Worm (Caenorhabditis elegans) whole organism, young adult: Measurements from ENCODE around the gene T26H5.11.

ENCODE experiments used
- B0035.1 ChIP-seq: sonication (generic microtip); optimal IDR thresholded peaks from 2 replicates; lab custom pipeline; 2016; ENCODE audit warnings: missing genetic modification characterization, mild to moderate bottlenecking, missing compliant biosample characterization, missing genotype, missing genetic modification reagents
- D2030.7 ChIP-seq: fragments of 200-800 bp; sonication (Bioruptor generic); IDR thresholded peaks from 2 replicates; pipeline ENCODE4 v1.3.6; 2022; ENCODE audit warnings: missing genetic modification reagents, missing genetic modification characterization, missing compliant biosample characterization
- F39B2.1 ChIP-seq: fragments of 200-800 bp; sonication (Bioruptor generic); IDR thresholded peaks from 2 replicates; pipeline ENCODE4 v1.3.6; 2022; ENCODE audit warnings: missing genetic modification reagents, missing genetic modification characterization, missing compliant biosample characterization
- F57A8.1 ChIP-seq: fragments of 200-800 bp; sonication (Bioruptor generic); optimal IDR thresholded peaks from 2 replicates; lab custom pipeline; 2018; ENCODE audit warnings: mild to moderate bottlenecking, missing genetic modification characterization, moderate library complexity, missing compliant biosample characterization
- T07F8.4 ChIP-seq: sonication (generic microtip); optimal IDR thresholded peaks from 2 replicates; lab custom pipeline; 2016; ENCODE audit warnings: mild to moderate bottlenecking, missing genetic modification characterization, moderate library complexity, missing compliant biosample characterization
- T26A5.8 ChIP-seq: sonication (generic microtip); optimal IDR thresholded peaks from 2 replicates; lab custom pipeline; 2016; ENCODE audit warnings: missing genetic modification characterization, missing compliant biosample characterization
- Y53F4B.3 ChIP-seq: fragments of 200-800 bp; sonication (Bioruptor generic); IDR thresholded peaks from 2 replicates; pipeline ENCODE4 v1.3.6; 2022; ENCODE audit warnings: missing genetic modification reagents, missing genetic modification characterization, missing compliant biosample characterization
- Y79H2A.3 ChIP-seq: fragments of 200-800 bp; sonication (Bioruptor generic); conservative IDR thresholded peaks from 2 replicates; pipeline ENCODE4 v1.3.6; 2022; ENCODE audit warnings: missing genetic modification reagents, missing genetic modification characterization, missing compliant biosample characterization
- Y95B8A.8 ChIP-seq: fragments of 200-800 bp; sonication (Bioruptor generic); IDR thresholded peaks from 2 replicates; pipeline ENCODE4 v1.3.6; 2022; ENCODE audit warnings: missing genetic modification reagents, missing genetic modification characterization, missing compliant biosample characterization
- ZK185.1 ChIP-seq: sonication (generic microtip); optimal IDR thresholded peaks from 2 replicates; lab custom pipeline; 2016; ENCODE audit warnings: mild to moderate bottlenecking, missing genetic modification characterization, missing compliant biosample characterization; ENCODE audit not compliant: poor library complexity, severe bottlenecking
- athp-1 ChIP-seq: sonication (generic microtip); optimal IDR thresholded peaks from 2 replicates; lab custom pipeline; 2017; ENCODE audit warnings: mild to moderate bottlenecking, missing genetic modification characterization, missing compliant biosample characterization
- attf-3 ChIP-seq: fragments of 200-800 bp; sonication (Bioruptor generic); conservative IDR thresholded peaks from 2 replicates; pipeline ENCODE4 v1.3.6; 2022; ENCODE audit warnings: missing genetic modification reagents, missing genetic modification characterization, missing compliant biosample characterization
- egrh-3 ChIP-seq: fragments of 200-800 bp; sonication (Bioruptor generic); IDR thresholded peaks from 2 replicates; pipeline ENCODE4 v1.3.6; 2022; ENCODE audit warnings: missing genetic modification reagents, missing genetic modification characterization, missing compliant biosample characterization
- gei-17 ChIP-seq: fragments of 200-800 bp; sonication (Bioruptor generic); optimal IDR thresholded peaks from 2 replicates; lab custom pipeline; 2018; ENCODE audit warnings: mild to moderate bottlenecking, missing genetic modification characterization, missing compliant biosample characterization
- let-526 ChIP-seq: fragments of 200-800 bp; sonication (Bioruptor generic); IDR thresholded peaks from 2 replicates; pipeline ENCODE4 v1.3.6; 2022; ENCODE audit warnings: missing genetic modification reagents, missing genetic modification characterization, missing compliant biosample characterization
- lsy-27 ChIP-seq: sonication (generic microtip); optimal IDR thresholded peaks from 2 replicates; lab custom pipeline; 2017; ENCODE audit warnings: missing genetic modification characterization, mild to moderate bottlenecking, missing compliant biosample characterization, antibody characterized with exemption, missing genotype, borderline replicate concordance; ENCODE audit not compliant: insufficient read depth
- madf-10 ChIP-seq: sonication (generic microtip); optimal IDR thresholded peaks from 2 replicates; lab custom pipeline; 2016; ENCODE audit warnings: mild to moderate bottlenecking, missing genetic modification characterization, missing compliant biosample characterization
- madf-6 ChIP-seq: fragments of 200-800 bp; sonication (Bioruptor generic); IDR thresholded peaks from 2 replicates; pipeline ENCODE4 v1.3.6; 2022; ENCODE audit warnings: missing genetic modification reagents, missing genetic modification characterization, missing compliant biosample characterization
- mcd-1 ChIP-seq: fragments of 200-800 bp; sonication (Bioruptor generic); IDR thresholded peaks from 2 replicates; pipeline ENCODE4 v1.3.6; 2022; ENCODE audit warnings: missing genetic modification reagents, missing genetic modification characterization, missing compliant biosample characterization
- mel-28 ChIP-seq: sonication (generic microtip); optimal IDR thresholded peaks from 2 replicates; lab custom pipeline; 2016; ENCODE audit warnings: borderline replicate concordance, mild to moderate bottlenecking, missing genetic modification characterization, missing compliant biosample characterization
- mxl-1 ChIP-seq: sonication (generic microtip); optimal IDR thresholded peaks from 2 replicates; lab custom pipeline; 2016; ENCODE audit warnings: missing genetic modification characterization, missing compliant biosample characterization
- nhr-120 ChIP-seq: fragments of 200-800 bp; sonication (Bioruptor generic); IDR thresholded peaks from 2 replicates; pipeline ENCODE4 v1.3.6; 2022; ENCODE audit warnings: missing genetic modification characterization, missing compliant biosample characterization
- nhr-27 ChIP-seq: fragments of 200-800 bp; sonication (Bioruptor generic); optimal IDR thresholded peaks from 2 replicates; lab custom pipeline; 2018; ENCODE audit warnings: mild to moderate bottlenecking, missing genetic modification characterization, moderate library complexity, missing compliant biosample characterization
- nhr-80 ChIP-seq: sonication (generic microtip); optimal IDR thresholded peaks from 2 replicates; lab custom pipeline; 2016; ENCODE audit warnings: missing genetic modification characterization, missing compliant biosample characterization
- rpc-1 ChIP-seq, 2 experiments: fragments of 150-350 bp in 1 of 2; sonication (generic microtip) in 1 of 2; optimal IDR thresholded peaks; 2 replicates each; lab custom pipeline; 2014 to 2018; ENCODE audit warnings: missing biosample characterization in 1 of 2, missing genetic modification characterization in 1 of 2, missing genetic modification reagents in 1 of 2, missing genotype in 1 of 2
- snpc-1.3 ChIP-seq: sonication (generic microtip); optimal IDR thresholded peaks from 2 replicates; lab custom pipeline; 2017; ENCODE audit warnings: missing genetic modification characterization, mild to moderate bottlenecking, missing compliant biosample characterization, antibody characterized with exemption, moderate library complexity, missing genotype, missing genetic modification reagents; ENCODE audit not compliant: insufficient read depth
- snpc-3.4 ChIP-seq: sonication (generic microtip); optimal IDR thresholded peaks from 2 replicates; lab custom pipeline; 2017; ENCODE audit warnings: missing genetic modification characterization, mild to moderate bottlenecking, missing compliant biosample characterization, antibody characterized with exemption, moderate library complexity, missing genotype, missing genetic modification reagents
- snpc-4 ChIP-seq, 5 experiments: fragments of 150-350 bp in 1 of 5; sonication (generic microtip) in 4 of 5; optimal IDR thresholded peaks; 2 replicates each; lab custom pipeline; 2014 to 2018; ENCODE audit warnings: missing genetic modification characterization in 5 of 5, missing biosample characterization in 3 of 5, antibody characterized with exemption in 2 of 5, mild to moderate bottlenecking in 2 of 5, missing compliant biosample characterization in 2 of 5, missing genotype in 2 of 5, moderate library complexity in 2 of 5, missing genetic modification reagents in 1 of 5
- somi-1 ChIP-seq: fragments of 200-800 bp; sonication (Bioruptor generic); optimal IDR thresholded peaks from 2 replicates; lab custom pipeline; 2018; ENCODE audit warnings: mild to moderate bottlenecking, missing genetic modification characterization, missing compliant biosample characterization
- ztf-25 ChIP-seq: fragments of 200-800 bp; sonication (Bioruptor generic); IDR thresholded peaks from 2 replicates; pipeline ENCODE4 v1.3.6; 2022; ENCODE audit warnings: missing genetic modification reagents, missing genetic modification characterization, missing compliant biosample characterization
- ztf-6 ChIP-seq: fragments of 200-800 bp; sonication (Bioruptor generic); IDR thresholded peaks from 2 replicates; pipeline ENCODE4 v1.3.6; 2022; ENCODE audit warnings: missing genetic modification reagents, missing genetic modification characterization, missing compliant biosample characterization

T26H5.11 gene

ce11 chrV:15448865-15449264 is 4.8 kb upstream of the T26H5.11 start, which contains the start of gene T26H5.14:
Gene T26H5.14, plus strand, starts transcription at chrV:15449165.
- TF ChIP-seq snpc-1.3, result no peak

- TF ChIP-seq madf-6, result no peak
- TF ChIP-seq nhr-80 (tag; lab: Kevin White, UChicago), result peak; percentile 3
Measured at ce11 chrV:15448408-15448807, 4.3 kb upstream of the T26H5.11 start, which contains the start of gene T26H5.4. Gene T26H5.4, minus strand, starts transcription at chrV:15448701.

- TF ChIP-seq nhr-27 (tag; lab: Kevin White, UChicago) (no peak), madf-10 (tag; lab: Kevin White, UChicago) (no peak), let-526 (GFP tag; lab: Robert Waterston, UW) (no peak), snpc-1.3 (no peak), lsy-27 (no peak), mcd-1 (GFP tag; lab: Robert Waterston, UW) (no peak), snpc-4 (GFP tag; optimal IDR thresholded peaks at IDR 0.05; lab: Kevin White, UChicago) (no peak), snpc-4 (tag; optimal IDR thresholded peaks at IDR 0.05; lab: Kevin White, UChicago) (no peak), attf-3 (no peak), Y95B8A.8 (GFP tag; lab: Robert Waterston, UW) (no peak), gei-17 (GFP tag; lab: Kevin White, UChicago) (no peak), T07F8.4 (tag; lab: Kevin White, UChicago) (no peak), ZK185.1 (tag; lab: Kevin White, UChicago) (no peak), Y79H2A.3 (GFP tag; lab: Robert Waterston, UW) (no peak), rpc-1 (optimal IDR thresholded peaks at IDR 0.05; lab: Kevin White, UChicago) (no peak), rpc-1 (tag; optimal IDR thresholded peaks at IDR 0.05; lab: Kevin White, UChicago) (no peak), egrh-3 (GFP tag; lab: Robert Waterston, UW) (no peak), ztf-6 (no peak), D2030.7 (GFP tag; lab: Robert Waterston, UW) (no peak), nhr-120 (GFP tag; lab: Robert Waterston, UW) (no peak), Y53F4B.3 (GFP tag; lab: Robert Waterston, UW) (no peak)
Measured at ce11 chrV:15445437-15445836, 1.3 kb upstream of the T26H5.11 start, which contains the start of gene srh-239. Gene srh-239, plus strand, starts transcription at chrV:15445737.

- TF ChIP-seq mel-28 (no peak), nhr-80 (tag; lab: Kevin White, UChicago) (peak; percentile 2), mxl-1 (tag; lab: Kevin White, UChicago) (no peak), F39B2.1 (GFP tag; lab: Robert Waterston, UW) (no peak), D2030.7 (GFP tag; lab: Robert Waterston, UW) (no peak), B0035.1 (tag; lab: Kevin White, UChicago) (no peak)
Measured at ce11 chrV:15444615-15445014, 527 bp upstream of the T26H5.11 start, which contains the start of gene T26H5.9. Gene T26H5.9, plus strand, starts transcription at chrV:15444916.

- TF ChIP-seq snpc-3.4 (tag; lab: Kevin White, UChicago), result no peak
- TF ChIP-seq T26A5.8 (tag; lab: Kevin White, UChicago), result no peak
- no peak for TF ChIP-seq ztf-25
- no peak for TF ChIP-seq madf-6
- no peak for TF ChIP-seq D2030.7 (GFP tag; lab: Robert Waterston, UW)
- no peak for TF ChIP-seq somi-1 (GFP tag; lab: Kevin White, UChicago)
- no peak for TF ChIP-seq athp-1
- no peak for TF ChIP-seq F57A8.1 (GFP tag; lab: Kevin White, UChicago)
Measured at ce11 chrV:15443708-15444107, 380 bp downstream of the T26H5.11 start, which contains the start of gene T26H5.10. Gene T26H5.10, minus strand, starts transcription at chrV:15443808.
